Worm (Caenorhabditis elegans) whole organism, late embryonic: ENCODE measurements around the gene srsx-29.

Source experiments
- ama-1 ChIP-seq: fragments of 150-350 bp; optimal IDR thresholded peaks from 2 replicates; lab custom pipeline; 2014
- ceh-9 ChIP-seq: sonication (generic microtip); optimal IDR thresholded peaks from 2 replicates; lab custom pipeline; 2016; ENCODE audit warnings: mild to moderate bottlenecking, missing genetic modification characterization, inconsistent platforms, missing compliant biosample characterization
- hlh-6 ChIP-seq: sonication (generic microtip); optimal IDR thresholded peaks from 2 replicates; lab custom pipeline; 2016; ENCODE audit warnings: missing genotype, missing genetic modification characterization, missing compliant biosample characterization
- lin-11 ChIP-seq: fragments of 200-800 bp; sonication (Bioruptor generic); optimal IDR thresholded peaks from 2 replicates; lab custom pipeline; 2018; ENCODE audit warnings: mild to moderate bottlenecking, missing genetic modification characterization, missing compliant biosample characterization
- mec-3 ChIP-seq: sonication (generic microtip); optimal IDR thresholded peaks from 2 replicates; lab custom pipeline; 2016; ENCODE audit warnings: borderline replicate concordance, missing genetic modification characterization, missing compliant biosample characterization
- ref-2 ChIP-seq: sonication (generic microtip); optimal IDR thresholded peaks from 2 replicates; lab custom pipeline; 2016; ENCODE audit warnings: missing genetic modification characterization, missing compliant biosample characterization
- sox-2 ChIP-seq: fragments of 200-800 bp; sonication (Bioruptor generic); IDR thresholded peaks from 2 replicates; pipeline ENCODE4 v1.3.6; 2022; ENCODE audit warnings: missing genetic modification reagents, missing genetic modification characterization, missing compliant biosample characterization
- unc-86 ChIP-seq: sonication (generic microtip); optimal IDR thresholded peaks from 2 replicates; lab custom pipeline; 2016; ENCODE audit warnings: missing genetic modification characterization, missing compliant biosample characterization

- no peak for TF ChIP-seq ceh-9 (tag; lab: Kevin White, UChicago)
- no peak for TF ChIP-seq sox-2 (GFP tag; lab: Robert Waterston, UW)
- TF ChIP-seq hlh-6 (tag; lab: Kevin White, UChicago) = no peak
- TF ChIP-seq unc-86 (tag; lab: Kevin White, UChicago) = no peak
- TF ChIP-seq lin-11 = no peak
- TF ChIP-seq ref-2 (tag; lab: Kevin White, UChicago) = no peak
- TF ChIP-seq mec-3 (tag; lab: Kevin White, UChicago) = no peak
- TF ChIP-seq ama-1 (lab: Kevin White, UChicago) = no peak
Measured at ce11 chrV:10107309-10107708, 47.5 kb upstream of the srsx-29 start, which contains the start of gene C08B6.11.
